Worm (Caenorhabditis elegans): ENCODE data around the gene ceh-16.

The ceh-16 gene

ce11 chrIII:8636803-8637202 is 14.3 kb downstream of the ceh-16 start:
- TF ChIP-seq fkh-6 (tag; optimal IDR thresholded peaks at IDR 0.05) (no peak), hlh-8 (tag; optimal IDR thresholded peaks at IDR 0.05) (no peak), ztf-16 (tag; optimal IDR thresholded peaks at IDR 0.05) (no peak), C08G9.2 (tag; optimal IDR thresholded peaks at IDR 0.05) (no peak), unc-42 (tag; optimal IDR thresholded peaks at IDR 0.05) (no peak), Y22D7AL.16 (tag; optimal IDR thresholded peaks at IDR 0.05) (no peak), che-1 (tag; optimal IDR thresholded peaks at IDR 0.05) (no peak), T23F11.4 (GFP tag; optimal IDR thresholded peaks at IDR 0.05) (no peak), ets-4 (tag; optimal IDR thresholded peaks at IDR 0.05) (no peak), pros-1 (tag; optimal IDR thresholded peaks at IDR 0.05) (no peak), ceh-22 (tag; optimal IDR thresholded peaks at IDR 0.05) (no peak), odd-2 (tag; optimal IDR thresholded peaks at IDR 0.05) (no peak), ceh-2 (tag; optimal IDR thresholded peaks at IDR 0.05) (no peak), C38D4.7 (GFP tag; optimal IDR thresholded peaks at IDR 0.05) (no peak), pqm-1 (tag; optimal IDR thresholded peaks at IDR 0.05) (no peak), elt-4 (tag; optimal IDR thresholded peaks at IDR 0.05) (no peak), rnt-1 (tag; optimal IDR thresholded peaks at IDR 0.05) (no peak), madf-2 (tag; optimal IDR thresholded peaks at IDR 0.05) (no peak)

- TF ChIP-seq unc-42 (tag; optimal IDR thresholded peaks at IDR 0.05) (no peak), ceh-31 (tag; optimal IDR thresholded peaks at IDR 0.05) (no peak), tbx-7 (tag; optimal IDR thresholded peaks at IDR 0.05) (no peak), unc-86 (tag; optimal IDR thresholded peaks at IDR 0.05) (no peak), K09A11.1 (tag; optimal IDR thresholded peaks at IDR 0.05; ENCODE audit: insufficient read depth) (no peak), ets-4 (tag; optimal IDR thresholded peaks at IDR 0.05) (no peak), Y22D7AL.16 (tag; optimal IDR thresholded peaks at IDR 0.05) (no peak), elt-2 (tag; optimal IDR thresholded peaks at IDR 0.05) (no peak)
These were observed 16.8 kb downstream of the ceh-16 start, which contains the start of gene fip-1 for ce11 chrIII:8639188-8639795. fip-1 (plus strand) TSS chrIII:8639745.

- no peak for TF ChIP-seq ceh-14 (tag; optimal IDR thresholded peaks at IDR 0.05)
- no peak for TF ChIP-seq nfya-1 (tag; optimal IDR thresholded peaks at IDR 0.05)
- no peak for TF ChIP-seq che-1 (tag; optimal IDR thresholded peaks at IDR 0.05)
- no peak for TF ChIP-seq fax-1 (tag; optimal IDR thresholded peaks at IDR 0.05)
- no peak for TF ChIP-seq ceh-2 (tag; optimal IDR thresholded peaks at IDR 0.05)
- TF ChIP-seq K09A11.1 (tag; optimal IDR thresholded peaks at IDR 0.05; ENCODE audit: insufficient read depth) = no peak
- TF ChIP-seq syd-9 (tag; optimal IDR thresholded peaks at IDR 0.05) = no peak
- TF ChIP-seq ceh-18 (tag; optimal IDR thresholded peaks at IDR 0.05) = no peak
- TF ChIP-seq unc-55 (GFP tag; optimal IDR thresholded peaks at IDR 0.05) = no peak
- no peak for TF ChIP-seq pha-2 (tag; optimal IDR thresholded peaks at IDR 0.05)
- TF ChIP-seq ceh-30 (tag; optimal IDR thresholded peaks at IDR 0.05) = no peak
- TF ChIP-seq fkh-10 (GFP tag; optimal IDR thresholded peaks at IDR 0.05) = no peak
These were observed 21.1 kb downstream of the ceh-16 start, which contains the start of gene twk-7 for ce11 chrIII:8643639-8644038. twk-7 (minus strand) TSS chrIII:8643739.

ce11 chrIII:8646021-8646420 is 23.5 kb downstream of the ceh-16 start:
- TF ChIP-seq pax-1 (tag; optimal IDR thresholded peaks at IDR 0.05) (no peak), unc-42 (tag; optimal IDR thresholded peaks at IDR 0.05) (no peak)

- no peak for TF ChIP-seq sox-2 (GFP tag; IDR thresholded peaks at IDR 0.05)
- no peak for TF ChIP-seq ama-1 (optimal IDR thresholded peaks at IDR 0.05)
These were observed 26.1 kb downstream of the ceh-16 start, which contains the start of gene F22B7.3 for ce11 chrIII:8648589-8648988. F22B7.3 (plus strand) TSS chrIII:8648889.
